Fruit fly (Drosophila melanogaster): Measurements from ENCODE around the gene CG5746.

The CG5746 gene

dm6 chr3R:24294784-24295555 lies 53.6 kb downstream of the CG5746 start, which contains the start of gene crb (continued):
- TF ChIP-seq z (GFP tag; IDR thresholded peaks at IDR 0.05) (no peak), HmgZ (tag; optimal IDR thresholded peaks at IDR 0.05) (peak; percentile 83), mam (GFP tag; optimal IDR thresholded peaks at IDR 0.05) (peak; percentile 43), ewg (GFP tag; optimal IDR thresholded peaks at IDR 0.05) (peak; percentile 5), dan (GFP tag; IDR thresholded peaks at IDR 0.05) (no peak), Side (GFP tag; optimal IDR thresholded peaks at IDR 0.05) (peak; percentile 16), br (optimal IDR thresholded peaks at IDR 0.05) (no peak), CG8281 (tag; optimal IDR thresholded peaks at IDR 0.05) (no peak), onecut (GFP tag; IDR thresholded peaks at IDR 0.05) (peak; percentile 37), CG6272 (GFP tag; IDR thresholded peaks at IDR 0.05) (0 out of 2 replicates have a peak, but pooled peaks have one; percentile 22), Oli (tag; optimal IDR thresholded peaks at IDR 0.05) (no peak), tx (GFP tag; optimal IDR thresholded peaks at IDR 0.05) (no peak), crc (GFP tag; optimal IDR thresholded peaks at IDR 0.05) (no peak), NC2α (GFP tag; optimal IDR thresholded peaks at IDR 0.05) (peak; percentile 58), Antp (GFP tag; optimal IDR thresholded peaks at IDR 0.05) (peak; percentile 54), CkIIα-i1 (GFP tag; IDR thresholded peaks at IDR 0.05) (no peak), stwl (tag; optimal IDR thresholded peaks at IDR 0.05) (peak; percentile 74), HLH4C (GFP tag; IDR thresholded peaks at IDR 0.05; ENCODE audit: partially characterized antibody) (0 out of 3 replicates have a peak, but pooled peaks have one; percentile 7), CG5953 (GFP tag; IDR thresholded peaks at IDR 0.05) (0 out of 2 replicates have a peak, but pooled peaks have one; percentile 32), BEAF-32 (GFP tag; optimal IDR thresholded peaks at IDR 0.05) (peak; percentile 42), vvl (GFP tag; IDR thresholded peaks at IDR 0.05) (peak; percentile 69), Dip3 (GFP tag; optimal IDR thresholded peaks at IDR 0.05) (peak; percentile 38), CG12155 (GFP tag; optimal IDR thresholded peaks at IDR 0.05) (peak; percentile 28), emc (GFP tag; optimal IDR thresholded peaks at IDR 0.05) (no peak), CHES-1-like (GFP tag; optimal IDR thresholded peaks at IDR 0.05) (peak; percentile 41), CG17186 (GFP tag; optimal IDR thresholded peaks at IDR 0.05) (no peak), ci (GFP tag; IDR thresholded peaks at IDR 0.05) (peak; percentile 84), CG17829 (tag; optimal IDR thresholded peaks at IDR 0.05) (peak; percentile 59), sima (GFP tag; optimal IDR thresholded peaks at IDR 0.05) (no peak), Jarid2 (GFP tag; optimal IDR thresholded peaks at IDR 0.05) (peak; percentile 94), CG4707 (GFP tag; optimal IDR thresholded peaks at IDR 0.05) (no peak), Trl (optimal IDR thresholded peaks at IDR 0.05) (no peak), Trl (GFP tag; optimal IDR thresholded peaks at IDR 0.05) (peak; percentile 68), Ets65A (GFP tag) (peak; percentile 63), insv (GFP tag; optimal IDR thresholded peaks at IDR 0.05) (peak in 1 of 2 experiments; percentile 49), CG15514 (GFP tag; optimal IDR thresholded peaks at IDR 0.05) (peak; percentile 65), HLHmδ (GFP tag; optimal IDR thresholded peaks at IDR 0.05) (peak; percentile 53), Abd-B (GFP tag; optimal IDR thresholded peaks at IDR 0.05) (peak; percentile 17), pan (optimal IDR thresholded peaks at IDR 0.05) (no peak), pan (GFP tag; optimal IDR thresholded peaks at IDR 0.05 in 1 of 2, IDR thresholded peaks at IDR 0.05 in 1 of 2) (peak in 1 of 2 experiments; percentile 44), D19B (GFP tag; optimal IDR thresholded peaks at IDR 0.05) (no peak), CG2116 (GFP tag; optimal IDR thresholded peaks at IDR 0.05) (peak; percentile 48), Dek (tag; optimal IDR thresholded peaks at IDR 0.05) (peak; percentile 54), CG13775 (GFP tag; optimal IDR thresholded peaks at IDR 0.05) (peak; percentile 51), fd3F (GFP tag; optimal IDR thresholded peaks at IDR 0.05) (no peak), psq (GFP tag; optimal IDR thresholded peaks at IDR 0.05) (no peak), da (GFP tag; optimal IDR thresholded peaks at IDR 0.05) (no peak), CG8765 (GFP tag; IDR thresholded peaks at IDR 0.05) (no peak), rib (GFP tag; IDR thresholded peaks at IDR 0.05) (peak; percentile 80), CG2875 (GFP tag; optimal IDR thresholded peaks at IDR 0.05) (peak; percentile 13)
